Fruit fly (Drosophila melanogaster): ENCODE data around the gene VhaPPA1-2.

DNA sequence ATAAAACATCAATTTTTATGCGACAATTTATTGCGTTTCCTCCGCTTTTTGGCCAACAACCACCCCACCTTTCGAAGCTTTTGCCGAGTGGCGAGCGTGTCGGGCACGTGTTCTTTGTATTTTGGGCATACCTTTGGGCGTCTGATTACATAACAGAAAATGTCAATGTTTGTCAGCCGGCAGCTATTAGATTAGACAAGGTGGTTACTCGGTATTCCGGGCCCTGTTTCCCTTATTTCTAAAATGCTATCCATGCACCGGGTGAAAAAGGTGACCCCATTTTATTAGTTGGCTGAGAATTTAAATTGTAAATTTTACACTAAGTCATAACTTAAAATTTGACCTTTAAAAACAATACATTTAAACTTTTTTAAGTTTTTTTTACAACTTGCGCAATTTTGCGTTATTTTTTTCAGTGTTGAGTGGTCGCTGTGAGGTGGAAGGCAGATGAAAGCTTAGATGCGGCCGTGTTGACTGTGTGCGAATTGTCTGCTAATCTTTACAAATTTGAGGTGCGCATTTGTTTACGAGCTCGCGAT, 12.4 kb upstream of the VhaPPA1-2 start:
- TF ChIP-seq CG8478 (optimal IDR thresholded peaks at IDR 0.05) (no peak), usp (GFP tag; optimal IDR thresholded peaks at IDR 0.05) (no peak), psq (optimal IDR thresholded peaks at IDR 0.05) (no peak), EcR (GFP tag; optimal IDR thresholded peaks at IDR 0.05) (no peak)
